Worm (Caenorhabditis elegans): Measurements from ENCODE around the gene lec-4.

ce11 chrIII:3735509-3736255 lies 37.4 kb downstream of the lec-4 start:
- no peak for TF ChIP-seq egl-27 (tag; optimal IDR thresholded peaks at IDR 0.05)
- TF ChIP-seq lin-1 (GFP tag; IDR thresholded peaks at IDR 0.05), result no peak

Data from whole organism, L4 larva.